Worm (Caenorhabditis elegans) whole organism, midembryonic: Measurements from ENCODE around the gene C28D4.18.
"Not testable (repeated sequence)": the region's sequence is repeated elsewhere in the genome, so short reads cannot be mapped to it uniquely, and the experiment has no call there.

Experiments used
- T22C8.4 ChIP-seq: fragments of 200-800 bp; sonication (Bioruptor generic); IDR thresholded peaks from 2 replicates; pipeline ENCODE4 v1.3.6; 2022; ENCODE audit warnings: missing genetic modification characterization, missing compliant biosample characterization
- cog-1 ChIP-seq: sonication (generic microtip); optimal IDR thresholded peaks from 2 replicates; lab custom pipeline; 2016; ENCODE audit warnings: missing genetic modification characterization, missing compliant biosample characterization
- flt-1 ChIP-seq: fragments of 200-800 bp; sonication (Bioruptor generic); IDR thresholded peaks from 2 replicates; pipeline ENCODE4 v1.3.6; 2022; ENCODE audit warnings: missing genetic modification characterization, missing compliant biosample characterization
- klf-2 ChIP-seq: fragments of 200-800 bp; sonication (Bioruptor generic); conservative IDR thresholded peaks from 2 replicates; pipeline ENCODE4 v1.3.6; 2022; ENCODE audit warnings: missing genetic modification reagents, missing genetic modification characterization, missing compliant biosample characterization
- med-1 ChIP-seq: sonication (generic microtip); optimal IDR thresholded peaks from 2 replicates; lab custom pipeline; 2017; ENCODE audit warnings: missing genetic modification characterization, mild to moderate bottlenecking, missing compliant biosample characterization, antibody characterized with exemption, missing genetic modification reagents; ENCODE audit not compliant: insufficient read depth
- ref-1 ChIP-seq: fragments of 200-800 bp; sonication (Bioruptor generic); conservative IDR thresholded peaks from 2 replicates; pipeline ENCODE4 v1.3.6; 2022; ENCODE audit warnings: missing genetic modification reagents, missing genetic modification characterization, missing compliant biosample characterization
- tab-1 ChIP-seq: fragments of 200-800 bp; sonication (Bioruptor generic); IDR thresholded peaks from 2 replicates; pipeline ENCODE4 v1.3.6; 2022; ENCODE audit warnings: missing genetic modification characterization, missing compliant biosample characterization
- ztf-23 ChIP-seq: fragments of 200-800 bp; sonication (Bioruptor generic); IDR thresholded peaks from 2 replicates; pipeline ENCODE4 v1.3.6; 2022; ENCODE audit warnings: missing genetic modification reagents, missing genetic modification characterization, missing compliant biosample characterization
- ztf-29 ChIP-seq: fragments of 200-800 bp; sonication (Bioruptor generic); IDR thresholded peaks from 2 replicates; pipeline ENCODE4 v1.3.6; 2022; ENCODE audit warnings: missing genetic modification reagents, missing genetic modification characterization, missing compliant biosample characterization

Gene C28D4.18

ce11 chrIV:9748342-9748741, 23.3 kb downstream of the C28D4.18 start, which contains the start of gene C28D4.8:
TSS of gene C28D4.8 (minus strand) at chrIV:9748442.
- TF ChIP-seq T22C8.4 (GFP tag; lab: Robert Waterston, UW) = no peak
- no peak for TF ChIP-seq ztf-29
- TF ChIP-seq cog-1 (tag; lab: Kevin White, UChicago) = no peak
- TF ChIP-seq med-1 (GFP tag; lab: Kevin White, UChicago) = no peak
- no peak for TF ChIP-seq tab-1 (GFP tag; lab: Robert Waterston, UW)
- no peak for TF ChIP-seq ref-1 (GFP tag; lab: Robert Waterston, UW)

DNA sequence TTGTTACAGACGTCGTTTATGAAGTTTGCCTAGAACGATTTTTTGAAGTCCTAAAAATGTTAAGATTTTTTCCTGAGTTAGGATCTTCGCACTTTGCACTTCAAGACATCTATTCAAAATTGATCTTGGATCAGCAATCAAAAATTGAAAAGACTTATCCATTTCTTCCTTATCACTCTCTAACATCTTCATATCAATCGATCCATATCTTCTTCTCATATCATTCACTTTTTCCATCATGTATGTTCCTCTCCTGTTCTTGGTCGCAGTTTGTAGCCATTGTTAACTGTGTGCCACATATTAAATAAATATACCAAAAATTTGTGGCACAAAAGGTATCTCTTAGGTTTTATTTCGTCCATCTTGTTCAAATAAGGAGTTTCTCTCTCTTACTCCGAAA, 30.6 kb downstream of the C28D4.18 start:
- no peak for TF ChIP-seq ztf-29
- TF ChIP-seq ztf-23 (GFP tag; lab: Robert Waterston, UW) = no peak
- TF ChIP-seq cog-1 (tag; lab: Kevin White, UChicago) = no peak
- no peak for TF ChIP-seq ref-1 (GFP tag; lab: Robert Waterston, UW)
- TF ChIP-seq flt-1 (GFP tag; lab: Robert Waterston, UW) = no peak
- TF ChIP-seq klf-2 (GFP tag; lab: Robert Waterston, UW) = no peak

DNA sequence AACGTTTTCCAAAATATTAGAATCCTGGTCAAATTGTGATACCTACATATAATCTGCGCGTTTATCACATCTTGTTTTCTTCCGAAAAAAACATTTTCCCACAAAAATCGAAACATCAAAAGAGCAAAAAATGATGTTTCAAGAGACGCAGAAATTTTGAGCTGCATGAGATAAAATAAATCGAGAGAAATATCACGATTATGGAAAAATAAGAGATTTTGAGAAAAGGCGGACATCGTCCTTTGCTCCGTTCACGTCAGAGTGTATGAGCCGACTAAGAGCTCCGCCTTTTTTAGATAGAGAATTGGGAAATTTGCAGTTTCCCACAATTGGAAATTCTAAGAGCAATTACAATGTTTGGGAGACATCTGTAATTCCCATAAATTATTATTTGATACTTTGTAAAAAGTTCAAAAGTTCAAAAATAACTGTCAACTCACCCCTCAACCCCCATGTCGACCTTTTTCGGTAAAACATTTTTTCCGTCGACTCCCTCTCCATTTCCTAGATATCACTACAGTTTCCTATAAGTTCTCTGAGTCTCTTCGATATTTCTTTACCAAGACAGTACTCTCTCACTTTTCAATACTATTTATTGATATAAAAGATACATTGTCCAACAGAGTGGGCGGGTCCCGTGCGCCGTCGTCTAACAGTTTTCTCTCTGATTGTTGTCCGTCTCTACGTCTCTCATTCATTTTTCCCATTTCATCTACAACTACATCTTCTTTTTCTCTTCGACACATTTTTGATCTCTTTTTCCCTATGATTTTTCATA, 31.8 kb downstream of the C28D4.18 start:
- TF ChIP-seq flt-1 (GFP tag; lab: Robert Waterston, UW) (no peak), med-1 (GFP tag; lab: Kevin White, UChicago) (no peak), tab-1 (GFP tag; lab: Robert Waterston, UW) (no peak), T22C8.4 (GFP tag; lab: Robert Waterston, UW) (no peak), klf-2 (GFP tag; lab: Robert Waterston, UW) (no peak), cog-1 (tag; lab: Kevin White, UChicago) (no peak), ztf-29 (no peak), ref-1 (GFP tag; lab: Robert Waterston, UW) (no peak), ztf-23 (GFP tag; lab: Robert Waterston, UW) (no peak)

DNA sequence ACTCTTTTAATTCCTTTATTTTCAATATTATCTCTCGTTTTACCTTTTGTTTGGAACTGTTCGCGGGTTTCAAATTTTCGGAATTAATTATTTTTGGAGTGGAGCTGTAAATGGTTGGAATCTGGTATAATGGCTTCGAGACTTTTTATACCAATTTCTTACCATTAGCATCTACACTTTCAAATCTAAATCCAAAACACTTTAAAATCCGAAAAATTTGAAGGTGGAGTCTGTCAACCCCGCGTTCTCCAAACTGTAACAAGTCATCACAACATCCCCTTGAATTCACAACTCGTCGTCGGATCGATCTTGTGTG, 32.3 kb downstream of the C28D4.18 start, which contains the start of gene nhr-97:
Gene nhr-97 (plus strand): TSS at position 217 of the 316 bp plus-strand sequence.
- no peak for TF ChIP-seq cog-1 (tag; lab: Kevin White, UChicago)
- no peak for TF ChIP-seq ztf-23 (GFP tag; lab: Robert Waterston, UW)
- no peak for TF ChIP-seq ref-1 (GFP tag; lab: Robert Waterston, UW)
- TF ChIP-seq flt-1 (GFP tag; lab: Robert Waterston, UW) = no peak
- TF ChIP-seq T22C8.4 (GFP tag; lab: Robert Waterston, UW) = no peak
- TF ChIP-seq med-1 (GFP tag; lab: Kevin White, UChicago) = no peak
- TF ChIP-seq klf-2 (GFP tag; lab: Robert Waterston, UW) = no peak
- no peak for TF ChIP-seq ztf-29
- TF ChIP-seq tab-1 (GFP tag; lab: Robert Waterston, UW) = no peak

DNA sequence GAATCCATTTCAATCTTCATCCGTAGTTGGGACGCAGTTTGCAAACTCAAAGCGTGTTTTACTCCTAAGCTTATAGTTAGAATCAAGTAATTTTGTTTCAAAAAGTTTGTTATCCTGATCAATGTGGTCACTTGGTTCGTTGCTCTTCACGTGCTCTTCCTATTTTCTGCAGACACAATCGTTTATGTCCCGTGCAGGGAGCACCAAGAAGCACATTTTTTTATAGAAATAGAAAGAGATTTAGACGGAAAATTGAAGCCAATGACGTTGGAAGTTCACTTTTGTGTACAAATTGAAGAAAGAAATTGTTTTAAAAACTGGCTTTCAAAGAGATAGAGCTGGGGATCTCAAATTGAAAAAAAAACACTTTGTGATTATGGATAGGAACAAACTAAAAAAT, 36.7 kb downstream of the C28D4.18 start:
- no peak for TF ChIP-seq cog-1 (tag; lab: Kevin White, UChicago)
- no peak for TF ChIP-seq tab-1 (GFP tag; lab: Robert Waterston, UW)
- TF ChIP-seq med-1 (GFP tag; lab: Kevin White, UChicago) = no peak
- no peak for TF ChIP-seq T22C8.4 (GFP tag; lab: Robert Waterston, UW)
- TF ChIP-seq ref-1 (GFP tag; lab: Robert Waterston, UW) = no peak
- TF ChIP-seq flt-1 (GFP tag; lab: Robert Waterston, UW) = no peak
- no peak for TF ChIP-seq ztf-23 (GFP tag; lab: Robert Waterston, UW)
- no peak for TF ChIP-seq klf-2 (GFP tag; lab: Robert Waterston, UW)
- TF ChIP-seq ztf-29 = no peak

DNA sequence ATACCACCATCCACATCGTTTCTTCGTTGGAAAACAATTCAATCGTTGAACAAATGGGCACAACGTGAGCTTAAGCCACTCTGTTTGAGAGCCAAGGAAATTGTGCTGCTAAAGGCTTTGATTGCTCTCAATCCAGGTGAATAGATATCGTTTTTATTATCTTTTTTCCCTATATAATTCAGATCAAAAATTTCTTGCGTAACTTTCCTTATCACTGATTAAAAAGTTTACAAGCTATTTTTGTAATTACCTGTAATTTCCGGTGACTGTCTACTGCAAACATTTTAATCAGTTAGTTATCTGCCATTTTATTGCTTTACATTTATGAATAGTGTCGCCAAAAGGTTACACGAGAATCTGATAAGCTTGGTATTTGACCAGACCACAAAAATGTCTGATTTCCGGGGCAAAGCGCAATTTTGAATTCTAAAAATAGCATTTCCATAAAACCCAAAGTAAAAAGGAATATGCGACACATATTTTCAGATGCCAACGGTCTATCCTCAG, 37.6 kb downstream of the C28D4.18 start:
- TF ChIP-seq med-1 (GFP tag; lab: Kevin White, UChicago) = no peak
- no peak for TF ChIP-seq flt-1 (GFP tag; lab: Robert Waterston, UW)

DNA sequence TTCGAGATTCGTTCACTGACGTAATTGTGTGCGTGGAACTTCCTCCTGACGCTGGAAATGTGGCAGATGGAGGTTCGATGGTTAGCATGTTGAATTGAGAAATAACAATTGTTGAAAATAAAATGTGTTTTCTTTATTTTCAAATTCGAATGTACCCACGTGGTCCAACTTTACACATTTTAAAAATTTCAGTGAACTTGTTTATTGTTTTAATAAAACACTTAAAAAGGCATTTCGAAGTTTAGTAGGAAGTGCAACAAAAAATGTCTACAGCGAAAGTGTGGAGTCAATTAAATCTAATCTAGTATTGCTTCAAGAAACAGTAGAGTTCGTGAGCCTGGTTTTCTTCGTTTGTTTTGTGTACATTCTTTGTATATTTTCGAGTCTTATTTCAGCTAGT, 41.2 kb downstream of the C28D4.18 start, which contains the start of gene ssp-36:
Gene ssp-36 (minus strand): TSS at position 101 of the 400 bp plus-strand sequence.
- TF ChIP-seq flt-1 (GFP tag; lab: Robert Waterston, UW) = no peak
- no peak for TF ChIP-seq T22C8.4 (GFP tag; lab: Robert Waterston, UW)

DNA sequence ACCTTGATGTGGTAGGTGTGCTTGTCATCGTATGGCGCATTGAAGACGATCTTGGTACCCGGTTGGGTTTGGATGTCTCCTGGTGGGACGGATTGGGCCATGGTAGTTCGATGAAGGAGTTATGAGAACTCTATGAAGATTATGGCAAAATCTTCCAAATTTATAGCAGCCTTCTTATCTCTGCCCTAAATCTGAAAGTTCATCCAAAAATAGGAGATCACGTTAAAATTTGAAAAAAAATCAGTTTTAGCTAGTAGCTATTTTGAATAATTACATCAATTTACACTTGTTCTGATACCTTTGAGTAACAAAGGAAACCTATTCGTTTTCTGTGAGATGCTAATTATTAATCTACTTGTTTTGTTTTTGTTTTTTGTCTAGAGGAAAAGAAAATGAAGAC, 42.0 kb downstream of the C28D4.18 start, which contains the start of gene msp-79:
Gene msp-79 (minus strand): TSS at position 101 of the 400 bp plus-strand sequence.
- TF ChIP-seq ztf-23, ref-1, klf-2 (GFP tag; lab: Robert Waterston, UW): not testable (repeated sequence)

- not testable (repeated sequence) for TF ChIP-seq ztf-29; ref-1 (GFP tag; lab: Robert Waterston, UW); tab-1 (GFP tag; lab: Robert Waterston, UW)
Observed at ce11 chrIV:9769746-9770145, 44.7 kb downstream of the C28D4.18 start, which contains the start of gene msp-78. TSS of gene msp-78 (plus strand) at chrIV:9770046.

- TF ChIP-seq ref-1 (GFP tag; lab: Robert Waterston, UW) (no peak), T22C8.4 (GFP tag; lab: Robert Waterston, UW) (no peak), med-1 (GFP tag; lab: Kevin White, UChicago) (no peak), ztf-23 (GFP tag; lab: Robert Waterston, UW) (no peak), cog-1 (tag; lab: Kevin White, UChicago) (peak; percentile 11)
Observed at ce11 chrIV:9770798-9771197, 45.7 kb downstream of the C28D4.18 start.
